Worm (Caenorhabditis elegans) whole organism, young adult: Measurements from ENCODE around the gene gpx-3.
A peak's percentile ranks its signal among the peaks of the same experiment; 100 is the strongest.

ENCODE experiments used
- B0019.2 ChIP-seq: fragments of 200-800 bp; sonication (Bioruptor generic); conservative IDR thresholded peaks from 2 replicates; pipeline ENCODE4 v1.3.6; 2022; ENCODE audit warnings: missing genetic modification reagents, missing genetic modification characterization, missing compliant biosample characterization
- B0261.1 ChIP-seq: sonication (generic microtip); optimal IDR thresholded peaks from 2 replicates; lab custom pipeline; 2016; ENCODE audit warnings: mild to moderate bottlenecking, missing genetic modification characterization, moderate library complexity, missing compliant biosample characterization
- B0336.3 ChIP-seq: fragments of 200-800 bp; sonication (Bioruptor generic); IDR thresholded peaks from 2 replicates; pipeline ENCODE4 v1.3.6; 2022; ENCODE audit warnings: missing genetic modification characterization, missing compliant biosample characterization
- D2030.7 ChIP-seq: fragments of 200-800 bp; sonication (Bioruptor generic); IDR thresholded peaks from 2 replicates; pipeline ENCODE4 v1.3.6; 2022; ENCODE audit warnings: missing genetic modification reagents, missing genetic modification characterization, missing compliant biosample characterization
- F22D6.2 ChIP-seq: sonication (generic microtip); optimal IDR thresholded peaks from 2 replicates; lab custom pipeline; 2016; ENCODE audit warnings: mild to moderate bottlenecking, missing genetic modification characterization, missing compliant biosample characterization
- F37B4.10 ChIP-seq: fragments of 200-800 bp; sonication (Bioruptor generic); IDR thresholded peaks from 2 replicates; pipeline ENCODE4 v1.3.6; 2022; ENCODE audit warnings: missing genetic modification characterization, missing compliant biosample characterization
- F57A8.1 ChIP-seq: fragments of 200-800 bp; sonication (Bioruptor generic); optimal IDR thresholded peaks from 2 replicates; lab custom pipeline; 2018; ENCODE audit warnings: mild to moderate bottlenecking, missing genetic modification characterization, moderate library complexity, missing compliant biosample characterization
- K11D2.4 ChIP-seq: fragments of 200-800 bp; sonication (Bioruptor generic); IDR thresholded peaks from 2 replicates; pipeline ENCODE4 v1.3.6; 2022; ENCODE audit warnings: missing genetic modification reagents, missing genetic modification characterization, missing compliant biosample characterization
- Y53F4B.3 ChIP-seq: fragments of 200-800 bp; sonication (Bioruptor generic); IDR thresholded peaks from 2 replicates; pipeline ENCODE4 v1.3.6; 2022; ENCODE audit warnings: missing genetic modification reagents, missing genetic modification characterization, missing compliant biosample characterization
- Y56A3A.18 ChIP-seq: fragments of 200-800 bp; sonication (Bioruptor generic); IDR thresholded peaks from 2 replicates; pipeline ENCODE4 v1.3.6; 2022; ENCODE audit warnings: missing genetic modification reagents, missing genetic modification characterization, missing compliant biosample characterization
- Y67H2A.10 ChIP-seq: fragments of 200-800 bp; sonication (Bioruptor generic); conservative IDR thresholded peaks from 2 replicates; pipeline ENCODE4 v1.3.6; 2022; ENCODE audit warnings: missing genetic modification reagents, missing genetic modification characterization, missing compliant biosample characterization
- Y95B8A.8 ChIP-seq: fragments of 200-800 bp; sonication (Bioruptor generic); IDR thresholded peaks from 2 replicates; pipeline ENCODE4 v1.3.6; 2022; ENCODE audit warnings: missing genetic modification reagents, missing genetic modification characterization, missing compliant biosample characterization
- akir-1 ChIP-seq: fragments of 200-800 bp; sonication (Bioruptor generic); optimal IDR thresholded peaks from 2 replicates; lab custom pipeline; 2018; ENCODE audit warnings: mild to moderate bottlenecking, missing genetic modification characterization, moderate library complexity, missing compliant biosample characterization
- ama-1 ChIP-seq, 3 experiments: fragments of 150-350 bp in 1 of 3; sonication (generic microtip) in 2 of 3; optimal IDR thresholded peaks; 2 replicates each; lab custom pipeline; 2014 to 2018; ENCODE audit warnings: missing biosample characterization in 2 of 3, missing genetic modification characterization in 2 of 3, missing genetic modification reagents in 2 of 3
- aptf-2 ChIP-seq: fragments of 200-800 bp; sonication (Bioruptor generic); conservative IDR thresholded peaks from 2 replicates; pipeline ENCODE4 v1.3.6; 2022; ENCODE audit warnings: missing genetic modification reagents, missing genetic modification characterization, missing compliant biosample characterization
- aptf-3 ChIP-seq: fragments of 200-800 bp; sonication (Bioruptor generic); IDR thresholded peaks from 2 replicates; pipeline ENCODE4 v1.3.6; 2022; ENCODE audit warnings: missing genetic modification characterization, missing compliant biosample characterization
- ceh-100 ChIP-seq: fragments of 200-800 bp; sonication (Bioruptor generic); IDR thresholded peaks from 2 replicates; pipeline ENCODE4 v1.3.6; 2022; ENCODE audit warnings: missing genetic modification reagents, missing genetic modification characterization, missing compliant biosample characterization
- ceh-27 ChIP-seq: fragments of 200-800 bp; sonication (Bioruptor generic); optimal IDR thresholded peaks from 2 replicates; lab custom pipeline; 2018; ENCODE audit warnings: mild to moderate bottlenecking, missing genetic modification characterization, moderate library complexity, missing compliant biosample characterization
- ceh-91 ChIP-seq: fragments of 200-800 bp; sonication (Bioruptor generic); IDR thresholded peaks from 2 replicates; pipeline ENCODE4 v1.3.6; 2022; ENCODE audit warnings: missing genetic modification reagents, missing genetic modification characterization, missing compliant biosample characterization
- chd-7 ChIP-seq: sonication (generic microtip); optimal IDR thresholded peaks from 2 replicates; lab custom pipeline; 2016; ENCODE audit warnings: mild to moderate bottlenecking, missing genetic modification characterization, moderate library complexity, missing compliant biosample characterization
- dox-1 ChIP-seq: fragments of 200-800 bp; sonication (Bioruptor generic); IDR thresholded peaks from 2 replicates; pipeline ENCODE4 v1.3.6; 2022; ENCODE audit warnings: missing genetic modification reagents, missing genetic modification characterization, missing compliant biosample characterization
- dpff-1 ChIP-seq: sonication (generic microtip); optimal IDR thresholded peaks from 2 replicates; lab custom pipeline; 2017; ENCODE audit warnings: mild to moderate bottlenecking, missing genetic modification characterization, missing compliant biosample characterization
- dpl-1 ChIP-seq: fragments of 150-350 bp; optimal IDR thresholded peaks from 2 replicates; lab custom pipeline; 2014; ENCODE audit warnings: missing biosample characterization, missing genetic modification reagents, missing genetic modification characterization
- egl-18 ChIP-seq: fragments of 200-800 bp; sonication (Bioruptor generic); IDR thresholded peaks from 2 replicates; pipeline ENCODE4 v1.3.6; 2022; ENCODE audit warnings: missing genetic modification reagents, missing genetic modification characterization, missing compliant biosample characterization
- ekl-4 ChIP-seq: fragments of 200-800 bp; sonication (Bioruptor generic); IDR thresholded peaks from 2 replicates; pipeline ENCODE4 v1.3.6; 2022; ENCODE audit warnings: missing genetic modification reagents, missing genetic modification characterization, missing compliant biosample characterization
- ets-4 ChIP-seq: fragments of 200-800 bp; sonication (Bioruptor generic); optimal IDR thresholded peaks from 2 replicates; lab custom pipeline; 2018; ENCODE audit warnings: mild to moderate bottlenecking, missing genetic modification characterization, missing compliant biosample characterization
- hlh-12 ChIP-seq: sonication (generic microtip); optimal IDR thresholded peaks from 2 replicates; lab custom pipeline; 2016; ENCODE audit warnings: missing genetic modification characterization, missing compliant biosample characterization
- hlh-26 ChIP-seq: fragments of 200-800 bp; sonication (Bioruptor generic); conservative IDR thresholded peaks from 2 replicates; pipeline ENCODE4 v1.3.6; 2022; ENCODE audit warnings: missing genetic modification reagents, missing genetic modification characterization, missing compliant biosample characterization
- hsf-1 ChIP-seq: fragments of 200-800 bp; sonication (Bioruptor generic); IDR thresholded peaks from 2 replicates; pipeline ENCODE4 v1.3.6; 2022; ENCODE audit warnings: missing genetic modification reagents, missing genetic modification characterization, missing compliant biosample characterization
- lag-1 ChIP-seq: fragments of 200-800 bp; sonication (Bioruptor generic); IDR thresholded peaks from 2 replicates; pipeline ENCODE4 v1.3.6; 2022; ENCODE audit warnings: missing genetic modification reagents, missing genetic modification characterization, missing compliant biosample characterization
- lsy-27 ChIP-seq: sonication (generic microtip); optimal IDR thresholded peaks from 2 replicates; lab custom pipeline; 2017; ENCODE audit warnings: missing genetic modification characterization, mild to moderate bottlenecking, missing compliant biosample characterization, antibody characterized with exemption, missing genotype, borderline replicate concordance; ENCODE audit not compliant: insufficient read depth
- madf-6 ChIP-seq: fragments of 200-800 bp; sonication (Bioruptor generic); IDR thresholded peaks from 2 replicates; pipeline ENCODE4 v1.3.6; 2022; ENCODE audit warnings: missing genetic modification reagents, missing genetic modification characterization, missing compliant biosample characterization
- madf-8 ChIP-seq: fragments of 200-800 bp; sonication (Bioruptor generic); conservative IDR thresholded peaks from 2 replicates; pipeline ENCODE4 v1.3.6; 2022; ENCODE audit warnings: missing genetic modification reagents, missing genetic modification characterization, missing compliant biosample characterization
- nfya-1 ChIP-seq: sonication (generic microtip); optimal IDR thresholded peaks from 2 replicates; lab custom pipeline; 2017; ENCODE audit warnings: antibody characterized with exemption, missing compliant biosample characterization, missing genetic modification characterization, borderline replicate concordance; ENCODE audit not compliant: insufficient read depth
- nhr-27 ChIP-seq: fragments of 200-800 bp; sonication (Bioruptor generic); optimal IDR thresholded peaks from 2 replicates; lab custom pipeline; 2018; ENCODE audit warnings: mild to moderate bottlenecking, missing genetic modification characterization, moderate library complexity, missing compliant biosample characterization
- nhr-80 ChIP-seq: sonication (generic microtip); optimal IDR thresholded peaks from 2 replicates; lab custom pipeline; 2016; ENCODE audit warnings: missing genetic modification characterization, missing compliant biosample characterization
- rcor-1 ChIP-seq: fragments of 200-800 bp; sonication (Bioruptor generic); IDR thresholded peaks from 2 replicates; pipeline ENCODE4 v1.3.6; 2022; ENCODE audit warnings: missing genetic modification reagents, missing genetic modification characterization, missing compliant biosample characterization
- rec-8 ChIP-seq, 2 experiments: sonication (generic microtip); optimal IDR thresholded peaks; 2 replicates each; lab custom pipeline; 2016; ENCODE audit warnings: mild to moderate bottlenecking in 2 of 2, missing genetic modification characterization in 2 of 2, missing genetic modification reagents in 2 of 2, missing genotype in 2 of 2, missing biosample characterization in 1 of 2, missing compliant biosample characterization in 1 of 2, moderate library complexity in 1 of 2
- repo-1 ChIP-seq: sonication (generic microtip); optimal IDR thresholded peaks from 2 replicates; lab custom pipeline; 2017; ENCODE audit warnings: mild to moderate bottlenecking, missing genetic modification characterization, missing compliant biosample characterization
- rpc-1 ChIP-seq, 2 experiments: fragments of 150-350 bp in 1 of 2; sonication (generic microtip) in 1 of 2; optimal IDR thresholded peaks; 2 replicates each; lab custom pipeline; 2014 to 2018; ENCODE audit warnings: missing biosample characterization in 1 of 2, missing genetic modification characterization in 1 of 2, missing genetic modification reagents in 1 of 2, missing genotype in 1 of 2
- snpc-4 ChIP-seq, 5 experiments: fragments of 150-350 bp in 1 of 5; sonication (generic microtip) in 4 of 5; optimal IDR thresholded peaks; 2 replicates each; lab custom pipeline; 2014 to 2018; ENCODE audit warnings: missing genetic modification characterization in 5 of 5, missing biosample characterization in 3 of 5, antibody characterized with exemption in 2 of 5, mild to moderate bottlenecking in 2 of 5, missing compliant biosample characterization in 2 of 5, missing genotype in 2 of 5, moderate library complexity in 2 of 5, missing genetic modification reagents in 1 of 5
- somi-1 ChIP-seq: fragments of 200-800 bp; sonication (Bioruptor generic); optimal IDR thresholded peaks from 2 replicates; lab custom pipeline; 2018; ENCODE audit warnings: mild to moderate bottlenecking, missing genetic modification characterization, missing compliant biosample characterization
- sptf-2 ChIP-seq: fragments of 200-800 bp; sonication (Bioruptor generic); optimal IDR thresholded peaks from 2 replicates; lab custom pipeline; 2018; ENCODE audit warnings: mild to moderate bottlenecking, missing genetic modification characterization, missing compliant biosample characterization
- zfh-2 ChIP-seq: fragments of 200-800 bp; sonication (Bioruptor generic); conservative IDR thresholded peaks from 2 replicates; pipeline ENCODE4 v1.3.6; 2022; ENCODE audit warnings: missing genetic modification reagents, missing genetic modification characterization, missing compliant biosample characterization
- ztf-18 ChIP-seq: sonication (generic microtip); optimal IDR thresholded peaks from 2 replicates; lab custom pipeline; 2016; ENCODE audit warnings: missing genotype, mild to moderate bottlenecking, missing genetic modification characterization, missing compliant biosample characterization
- ztf-25 ChIP-seq: fragments of 200-800 bp; sonication (Bioruptor generic); IDR thresholded peaks from 2 replicates; pipeline ENCODE4 v1.3.6; 2022; ENCODE audit warnings: missing genetic modification reagents, missing genetic modification characterization, missing compliant biosample characterization
- ztf-28 ChIP-seq: fragments of 200-800 bp; sonication (Bioruptor generic); IDR thresholded peaks from 2 replicates; pipeline ENCODE4 v1.3.6; 2022; ENCODE audit warnings: missing genetic modification reagents, missing genetic modification characterization, missing compliant biosample characterization

gpx-3 gene

DNA sequence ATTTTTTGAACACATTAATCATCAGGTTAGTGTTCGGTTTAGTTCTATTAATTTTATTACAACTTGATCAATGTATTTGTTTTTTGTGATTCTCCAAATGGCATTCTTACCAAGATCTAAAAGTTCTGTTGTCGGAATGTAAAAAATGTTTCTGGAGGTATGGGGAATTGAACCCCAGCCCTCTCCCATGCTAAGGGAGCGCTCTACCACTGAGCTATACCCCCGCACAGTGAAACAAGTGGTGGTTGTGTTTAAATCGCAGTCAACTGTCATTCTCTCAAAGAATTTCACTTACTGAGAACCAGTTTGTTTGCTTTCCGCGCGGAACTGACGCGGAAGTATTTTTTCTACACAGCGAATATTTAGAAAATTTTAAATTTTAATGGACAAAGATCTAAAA is 50.0 kb downstream of the gpx-3 start (continued):
- TF ChIP-seq zfh-2 (GFP tag; lab: Robert Waterston, UW) = no peak
- peak; percentile 92 for TF ChIP-seq rpc-1 (optimal IDR thresholded peaks at IDR 0.05; lab: Kevin White, UChicago)
- TF ChIP-seq rpc-1 (tag; optimal IDR thresholded peaks at IDR 0.05; lab: Kevin White, UChicago) = peak; percentile 99
- TF ChIP-seq somi-1 (GFP tag; lab: Kevin White, UChicago) = peak; percentile 54
- no peak; the same call in 1 of the 2 replicates for TF ChIP-seq madf-6 (GFP tag; lab: Robert Waterston, UW)
- no peak for TF ChIP-seq dpl-1 (GFP tag; lab: Kevin White, UChicago)
- TF ChIP-seq ztf-28 (GFP tag; lab: Robert Waterston, UW) = no peak
- no peak for TF ChIP-seq Y67H2A.10
- no peak for TF ChIP-seq lsy-27 (tag; lab: Kevin White, UChicago)
- no peak; the same call in none of the 2 replicates for TF ChIP-seq D2030.7 (GFP tag; lab: Robert Waterston, UW)
- TF ChIP-seq hlh-26 (GFP tag; lab: Robert Waterston, UW) = no peak
- TF ChIP-seq ztf-18 (tag; lab: Kevin White, UChicago) = peak; percentile 66
- TF ChIP-seq B0336.3 (GFP tag; lab: Robert Waterston, UW) = no peak
- TF ChIP-seq nhr-27 (tag; lab: Kevin White, UChicago) = peak; percentile 81
- no peak for TF ChIP-seq F37B4.10 (GFP tag; lab: Robert Waterston, UW)
- peak; percentile 73 for TF ChIP-seq rcor-1 (GFP tag; lab: Robert Waterston, UW)
- no peak for TF ChIP-seq Y53F4B.3 (GFP tag; lab: Robert Waterston, UW)
- peak; percentile 61 for TF ChIP-seq ceh-100
- TF ChIP-seq ekl-4 (GFP tag; lab: Robert Waterston, UW) = no peak
- peak; percentile 85 for TF ChIP-seq chd-7
- TF ChIP-seq ets-4 = peak; percentile 11
- no peak for TF ChIP-seq nfya-1 (tag; lab: Kevin White, UChicago)
- TF ChIP-seq akir-1 (GFP tag; lab: Kevin White, UChicago) = peak; percentile 55
- TF ChIP-seq F57A8.1 (GFP tag; lab: Kevin White, UChicago) = peak; percentile 60
- TF ChIP-seq Y95B8A.8 = 0 out of 2 replicates have a peak, but pooled peaks have one; percentile 32
- TF ChIP-seq ztf-25 (GFP tag; lab: Robert Waterston, UW) = peak; percentile 83; the same call in 1 of the 2 replicates
- TF ChIP-seq F22D6.2 (tag; lab: Kevin White, UChicago) = no peak
- no peak; the same call in 1 of the 2 replicates for TF ChIP-seq dox-1 (GFP tag; lab: Robert Waterston, UW)
- TF ChIP-seq Y56A3A.18 (GFP tag; lab: Robert Waterston, UW) = peak; percentile 89
- no peak for TF ChIP-seq egl-18
- TF ChIP-seq aptf-3 (GFP tag; lab: Robert Waterston, UW) = peak; percentile 93
- TF ChIP-seq lag-1 (GFP tag; lab: Robert Waterston, UW) = no peak
- TF ChIP-seq nhr-80 (tag; lab: Kevin White, UChicago) = no peak
- no peak for TF ChIP-seq repo-1 (tag; lab: Kevin White, UChicago)
- peak; percentile 72 for TF ChIP-seq sptf-2 (GFP tag; lab: Kevin White, UChicago)
- no peak for TF ChIP-seq aptf-2 (GFP tag; lab: Robert Waterston, UW)
- no peak for TF ChIP-seq ceh-91 (GFP tag; lab: Robert Waterston, UW)
- peak; percentile 72 for TF ChIP-seq hlh-12
- TF ChIP-seq hsf-1 (GFP tag; lab: Robert Waterston, UW) = no peak; the same call in 1 of the 2 replicates
- TF ChIP-seq madf-8 (GFP tag; lab: Robert Waterston, UW) = no peak
- peak; percentile 45 to 90 for TF ChIP-seq rec-8 (tag; optimal IDR thresholded peaks at IDR 0.05; lab: Kevin White, UChicago)
- TF ChIP-seq snpc-4 (GFP tag; optimal IDR thresholded peaks at IDR 0.05; lab: Kevin White, UChicago) = peak; percentile 77
- peak in 2 of 4 experiments; percentile 41 to 74 for TF ChIP-seq snpc-4 (tag; optimal IDR thresholded peaks at IDR 0.05; lab: Kevin White, UChicago)
- TF ChIP-seq K11D2.4 (GFP tag; lab: Robert Waterston, UW) = no peak
- peak; percentile 37 for TF ChIP-seq ceh-27 (GFP tag; lab: Kevin White, UChicago)
- no peak for TF ChIP-seq ama-1 (optimal IDR thresholded peaks at IDR 0.05; lab: Kevin White, UChicago)
- TF ChIP-seq ama-1 (GFP tag; optimal IDR thresholded peaks at IDR 0.05; lab: Kevin White, UChicago) = peak in 1 of 2 experiments; percentile 95
- TF ChIP-seq B0261.1 (tag; lab: Kevin White, UChicago) = peak; percentile 95
- peak; percentile 41 for TF ChIP-seq dpff-1 (tag; lab: Kevin White, UChicago)
- TF ChIP-seq B0019.2 (GFP tag; lab: Robert Waterston, UW) = peak; percentile 61; the same call in 1 of the 2 replicates
